Worm (Caenorhabditis elegans): ENCODE data around the gene Y49E10.16.

Y49E10.16 gene

ce11 chrIII:12468869-12469268, 38.6 kb downstream of the Y49E10.16 start, which contains the start of gene Y49E10.29:
Gene Y49E10.29, plus strand, starts transcription at chrIII:12469169.
- TF ChIP-seq fkh-10 (GFP tag; optimal IDR thresholded peaks at IDR 0.05) (no peak), lin-39 (tag; optimal IDR thresholded peaks at IDR 0.05) (no peak), unc-98 (GFP tag; IDR thresholded peaks at IDR 0.05) (no peak), snpc-4 (tag; optimal IDR thresholded peaks at IDR 0.05) (no peak), nhr-71 (tag; optimal IDR thresholded peaks at IDR 0.05) (no peak), C16A3.4 (tag; optimal IDR thresholded peaks at IDR 0.05) (no peak), fos-1 (tag; optimal IDR thresholded peaks at IDR 0.05) (no peak), pax-3 (tag; optimal IDR thresholded peaks at IDR 0.05) (no peak)

DNA sequence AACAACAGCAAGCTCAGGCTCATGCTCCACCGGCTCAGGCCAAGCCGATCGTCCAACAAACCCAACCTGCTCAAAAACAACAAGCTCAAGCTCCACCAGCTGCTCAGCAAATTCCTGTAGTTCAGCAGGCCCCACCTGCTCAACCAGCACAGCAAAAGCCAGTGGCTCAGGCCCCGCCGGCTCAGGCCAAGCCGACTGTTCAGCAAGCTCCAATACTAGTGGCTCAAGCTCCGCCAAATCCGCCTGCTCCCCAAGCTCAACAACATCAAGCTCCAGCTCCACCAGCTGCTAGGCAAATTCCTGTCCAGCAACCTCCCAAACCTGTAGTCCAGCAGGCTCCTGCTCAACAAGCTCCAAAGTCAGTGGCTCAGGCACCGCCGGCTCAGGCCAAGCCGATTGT, 39.5 kb downstream of the Y49E10.16 start:
- TF ChIP-seq pag-3 (tag; optimal IDR thresholded peaks at IDR 0.05; ENCODE audit: borderline replicate concordance, insufficient read depth) = no peak
- no peak for TF ChIP-seq isw-1 (GFP tag; IDR thresholded peaks at IDR 0.05)
- no peak for TF ChIP-seq elt-2 (tag; optimal IDR thresholded peaks at IDR 0.05)
- TF ChIP-seq aly-2 (tag; optimal IDR thresholded peaks at IDR 0.05) = no peak
- TF ChIP-seq sup-37 (GFP tag; optimal IDR thresholded peaks at IDR 0.05) = no peak
- TF ChIP-seq rnt-1 (tag; optimal IDR thresholded peaks at IDR 0.05) = no peak
- no peak for TF ChIP-seq lin-35 (GFP tag; optimal IDR thresholded peaks at IDR 0.05)

ce11 chrIII:12470589-12470988, 40.3 kb downstream of the Y49E10.16 start:
- no peak for TF ChIP-seq lin-15B (tag; optimal IDR thresholded peaks at IDR 0.05)
- no peak for TF ChIP-seq ztf-4 (tag; optimal IDR thresholded peaks at IDR 0.05)
- TF ChIP-seq pqm-1 (tag; optimal IDR thresholded peaks at IDR 0.05) = no peak
- TF ChIP-seq ceh-8 (GFP tag; optimal IDR thresholded peaks at IDR 0.05) = no peak
- no peak for TF ChIP-seq ceh-88 (GFP tag; IDR thresholded peaks at IDR 0.05)
- TF ChIP-seq jun-1 (tag; optimal IDR thresholded peaks at IDR 0.05) = no peak
- TF ChIP-seq sptf-1 (tag; optimal IDR thresholded peaks at IDR 0.05) = no peak
- TF ChIP-seq lsy-2 (tag; optimal IDR thresholded peaks at IDR 0.05) = no peak
- no peak for TF ChIP-seq nhr-237 (tag; optimal IDR thresholded peaks at IDR 0.05)
- TF ChIP-seq nhr-76 (tag; optimal IDR thresholded peaks at IDR 0.05) = no peak
- TF ChIP-seq hpl-2 (GFP tag; optimal IDR thresholded peaks at IDR 0.05) = no peak

DNA sequence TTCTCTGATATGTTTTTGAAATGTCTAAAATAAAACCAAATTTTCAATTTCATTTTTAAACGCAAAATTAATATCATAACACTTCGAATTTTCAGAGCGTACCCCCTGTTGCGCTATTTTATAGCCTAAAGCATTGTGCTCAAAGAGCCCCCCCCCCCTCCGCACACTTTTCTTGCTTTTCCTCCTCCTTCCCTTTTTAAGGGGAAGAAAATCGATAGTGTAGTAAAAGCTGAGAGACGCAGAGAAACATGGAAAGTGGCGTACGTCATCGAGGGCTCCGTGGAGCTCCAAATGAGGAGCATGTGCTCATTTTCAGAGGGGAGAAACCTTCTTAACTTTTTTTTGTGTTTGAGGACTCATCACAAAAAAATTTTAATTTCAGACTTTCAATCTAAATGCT, 42.2 kb downstream of the Y49E10.16 start, which contains the start of gene cccp-1:
TSS of gene cccp-1 (plus strand) at position 377 of the 400 bp plus-strand sequence.
- TF ChIP-seq nhr-28 (tag; optimal IDR thresholded peaks at IDR 0.05) = no peak
- peak; percentile 18 to 61 (median 47) for TF ChIP-seq ceh-82 (tag; optimal IDR thresholded peaks at IDR 0.05)
- peak; percentile 15 for TF ChIP-seq snu-23 (GFP tag; optimal IDR thresholded peaks at IDR 0.05)
- peak; percentile 8 for TF ChIP-seq dsc-1 (tag; optimal IDR thresholded peaks at IDR 0.05)
- no peak for TF ChIP-seq vab-15 (tag; optimal IDR thresholded peaks at IDR 0.05)
- TF ChIP-seq ztf-11 (tag; optimal IDR thresholded peaks at IDR 0.05) = no peak
- no peak for TF ChIP-seq hpl-2 (GFP tag; optimal IDR thresholded peaks at IDR 0.05)
- TF ChIP-seq mep-1 (tag; optimal IDR thresholded peaks at IDR 0.05) = peak; percentile 42
- TF ChIP-seq grh-1 (GFP tag; IDR thresholded peaks at IDR 0.05) = no peak
- TF ChIP-seq aha-1 (tag; optimal IDR thresholded peaks at IDR 0.05) = no peak
- TF ChIP-seq fkh-8 (tag; optimal IDR thresholded peaks at IDR 0.05) = peak; percentile 72
- no peak for TF ChIP-seq nhr-90 (tag; optimal IDR thresholded peaks at IDR 0.05; ENCODE audit: poor library complexity)
- peak in 1 of 2 experiments; percentile 6 for TF ChIP-seq mdl-1 (tag; optimal IDR thresholded peaks at IDR 0.05)
- peak; percentile 21 for TF ChIP-seq swsn-7 (tag; optimal IDR thresholded peaks at IDR 0.05)
- TF ChIP-seq lsy-2 (tag; optimal IDR thresholded peaks at IDR 0.05) = peak; percentile 8 to 43
- TF ChIP-seq lin-14 (GFP tag; optimal IDR thresholded peaks at IDR 0.05) = peak; percentile 84
- TF ChIP-seq dpl-1 (GFP tag; optimal IDR thresholded peaks at IDR 0.05) = peak in 1 of 3 experiments; percentile 46
- peak; percentile 0 for TF ChIP-seq xbp-1 (tag; optimal IDR thresholded peaks at IDR 0.05)
- TF ChIP-seq unc-86 (tag; optimal IDR thresholded peaks at IDR 0.05) = peak; percentile 53
- no peak for TF ChIP-seq zag-1 (tag; optimal IDR thresholded peaks at IDR 0.05)
- TF ChIP-seq efl-1 (optimal IDR thresholded peaks at IDR 0.05) = peak; percentile 45 to 55
- peak in 1 of 2 experiments; percentile 21 for TF ChIP-seq efl-1 (GFP tag; optimal IDR thresholded peaks at IDR 0.05 in 1 of 2)
- peak; percentile 58 for TF ChIP-seq nhr-47 (tag; optimal IDR thresholded peaks at IDR 0.05)
- peak; percentile 24 for TF ChIP-seq F16B12.6 (tag; optimal IDR thresholded peaks at IDR 0.05)
- TF ChIP-seq unc-62 (GFP tag; optimal IDR thresholded peaks at IDR 0.05) = no peak
- peak in 1 of 2 experiments; percentile 39 for TF ChIP-seq lin-35 (GFP tag; optimal IDR thresholded peaks at IDR 0.05)
- peak; percentile 30 for TF ChIP-seq fkh-10 (GFP tag; optimal IDR thresholded peaks at IDR 0.05)
